Worm (Caenorhabditis elegans) whole organism, L1 larva: ENCODE results near the gene ubc-7.

ENCODE experiments used
- C34B4.2 ChIP-seq: sonication (generic microtip); optimal IDR thresholded peaks from 2 replicates; lab custom pipeline; 2017; ENCODE audit warnings: mild to moderate bottlenecking, missing genetic modification characterization, missing compliant biosample characterization
- F16B12.6 ChIP-seq: fragments of 150-350 bp; optimal IDR thresholded peaks from 2 replicates; lab custom pipeline; 2014; ENCODE audit warnings: missing biosample characterization, missing genetic modification characterization
- Y116A8C.19 ChIP-seq: sonication (generic microtip); optimal IDR thresholded peaks from 2 replicates; lab custom pipeline; 2016; ENCODE audit warnings: missing compliant biosample characterization, missing genetic modification characterization, borderline replicate concordance
- aha-1 ChIP-seq: fragments of 150-350 bp; optimal IDR thresholded peaks from 2 replicates; lab custom pipeline; 2014; ENCODE audit warnings: missing biosample characterization, missing genetic modification characterization
- alr-1 ChIP-seq: fragments of 200-800 bp; sonication (Bioruptor generic); optimal IDR thresholded peaks from 2 replicates; lab custom pipeline; 2018; ENCODE audit warnings: borderline replicate concordance, mild to moderate bottlenecking, missing genetic modification characterization, missing compliant biosample characterization
- ceh-8 ChIP-seq: fragments of 200-800 bp; sonication (Bioruptor generic); optimal IDR thresholded peaks from 2 replicates; lab custom pipeline; 2018; ENCODE audit warnings: mild to moderate bottlenecking, missing genetic modification characterization, moderate library complexity, missing compliant biosample characterization
- ceh-82 ChIP-seq, 3 experiments: fragments of 150-350 bp in 1 of 3; sonication (generic microtip) in 2 of 3; optimal IDR thresholded peaks; 2 replicates each; lab custom pipeline; 2014 to 2017; ENCODE audit warnings: missing biosample characterization in 3 of 3, missing genetic modification characterization in 3 of 3
- ceh-88 ChIP-seq: fragments of 200-800 bp; sonication (Bioruptor generic); IDR thresholded peaks from 2 replicates; pipeline ENCODE4 v1.3.6; 2022; ENCODE audit warnings: missing genetic modification characterization, missing compliant biosample characterization
- ces-1 ChIP-seq: fragments of 150-350 bp; optimal IDR thresholded peaks from 2 replicates; lab custom pipeline; 2014; ENCODE audit warnings: missing biosample characterization, missing genetic modification reagents, missing genetic modification characterization
- dsc-1 ChIP-seq: sonication (generic microtip); optimal IDR thresholded peaks from 2 replicates; lab custom pipeline; 2016; ENCODE audit warnings: mild to moderate bottlenecking, missing genetic modification characterization, missing compliant biosample characterization
- efl-3 ChIP-seq: fragments of 200-800 bp; sonication (Bioruptor generic); optimal IDR thresholded peaks from 2 replicates; lab custom pipeline; 2018; ENCODE audit warnings: mild to moderate bottlenecking, missing genetic modification characterization, missing compliant biosample characterization
- egl-13 ChIP-seq: sonication (generic microtip); optimal IDR thresholded peaks from 2 replicates; lab custom pipeline; 2016; ENCODE audit warnings: missing genotype, missing genetic modification reagents, missing genetic modification characterization, missing compliant biosample characterization
- elt-2 ChIP-seq: sonication (generic microtip); optimal IDR thresholded peaks from 2 replicates; lab custom pipeline; 2016; ENCODE audit warnings: missing genetic modification characterization, mild to moderate bottlenecking, inconsistent platforms, missing compliant biosample characterization, missing genetic modification reagents
- elt-3 ChIP-seq, 6 experiments: fragments of 150-350 bp in 1 of 6; sonication (generic microtip); optimal IDR thresholded peaks; 2 replicates each; lab custom pipeline; 2017 to 2018; ENCODE audit warnings: missing biosample characterization in 6 of 6, missing genetic modification characterization in 6 of 6, inconsistent platforms in 1 of 6
- ets-5 ChIP-seq: fragments of 200-800 bp; sonication (Bioruptor generic); IDR thresholded peaks from 2 replicates; pipeline ENCODE4 v1.3.6; 2022; ENCODE audit warnings: missing genetic modification characterization, missing compliant biosample characterization
- fkh-10 ChIP-seq: sonication (generic microtip); optimal IDR thresholded peaks from 2 replicates; lab custom pipeline; 2017; ENCODE audit warnings: missing biosample characterization, missing genetic modification reagents, missing genetic modification characterization
- fkh-8 ChIP-seq: sonication (generic microtip); optimal IDR thresholded peaks from 2 replicates; lab custom pipeline; 2016; ENCODE audit warnings: mild to moderate bottlenecking, missing genetic modification characterization, missing compliant biosample characterization
- fos-1 ChIP-seq: fragments of 150-350 bp; optimal IDR thresholded peaks from 2 replicates; lab custom pipeline; 2014; ENCODE audit warnings: missing biosample characterization, missing genetic modification characterization
- hlh-17 ChIP-seq: fragments of 200-800 bp; sonication (Bioruptor generic); optimal IDR thresholded peaks from 2 replicates; lab custom pipeline; 2018; ENCODE audit warnings: missing genetic modification characterization, mild to moderate bottlenecking, missing compliant biosample characterization, moderate library complexity, borderline replicate concordance
- hlh-4 ChIP-seq: sonication (generic microtip); optimal IDR thresholded peaks from 2 replicates; lab custom pipeline; 2016; ENCODE audit warnings: mild to moderate bottlenecking, missing genetic modification characterization, missing compliant biosample characterization
- irx-1 ChIP-seq: sonication (generic microtip); optimal IDR thresholded peaks from 2 replicates; lab custom pipeline; 2016; ENCODE audit warnings: missing genetic modification characterization, missing compliant biosample characterization
- jun-1 ChIP-seq: fragments of 150-350 bp; optimal IDR thresholded peaks from 2 replicates; lab custom pipeline; 2014; ENCODE audit warnings: missing biosample characterization, missing genetic modification reagents, missing genetic modification characterization
- lin-14 ChIP-seq: fragments of 200-800 bp; sonication (Bioruptor generic); optimal IDR thresholded peaks from 2 replicates; lab custom pipeline; 2018; ENCODE audit warnings: mild to moderate bottlenecking, missing genetic modification characterization, moderate library complexity, missing compliant biosample characterization
- lin-35 ChIP-seq, 2 experiments: fragments of 150-350 bp; optimal IDR thresholded peaks; 2 replicates each; lab custom pipeline; 2014; ENCODE audit warnings: missing biosample characterization in 2 of 2, missing genetic modification characterization in 2 of 2, missing genetic modification reagents in 2 of 2
- lin-39 ChIP-seq: fragments of 150-350 bp; optimal IDR thresholded peaks from 2 replicates; lab custom pipeline; 2014; ENCODE audit warnings: missing biosample characterization, missing genetic modification reagents, missing genetic modification characterization
- lir-3 ChIP-seq: sonication (generic microtip); optimal IDR thresholded peaks from 2 replicates; lab custom pipeline; 2016; ENCODE audit warnings: mild to moderate bottlenecking, missing genetic modification characterization, moderate library complexity, missing compliant biosample characterization; ENCODE audit not compliant: poor library complexity
- mep-1 ChIP-seq: fragments of 150-350 bp; optimal IDR thresholded peaks from 2 replicates; lab custom pipeline; 2014; ENCODE audit warnings: missing biosample characterization, missing genetic modification characterization
- nhr-11 ChIP-seq: fragments of 150-350 bp; optimal IDR thresholded peaks from 2 replicates; lab custom pipeline; 2014; ENCODE audit warnings: missing biosample characterization, missing genetic modification characterization
- nhr-19 ChIP-seq: fragments of 200-800 bp; sonication (Bioruptor generic); conservative IDR thresholded peaks from 2 replicates; pipeline ENCODE4 v1.3.6; 2022; ENCODE audit warnings: missing genetic modification characterization, missing compliant biosample characterization
- nhr-20 ChIP-seq: sonication (generic microtip); optimal IDR thresholded peaks from 2 replicates; lab custom pipeline; 2016; ENCODE audit warnings: mild to moderate bottlenecking, missing genetic modification characterization, missing compliant biosample characterization
- nhr-237 ChIP-seq: fragments of 150-350 bp; optimal IDR thresholded peaks from 2 replicates; lab custom pipeline; 2014; ENCODE audit warnings: missing biosample characterization, missing genetic modification characterization
- nhr-47 ChIP-seq: sonication (generic microtip); optimal IDR thresholded peaks from 2 replicates; lab custom pipeline; 2016; ENCODE audit warnings: mild to moderate bottlenecking, missing genetic modification characterization, moderate library complexity, missing compliant biosample characterization
- nhr-71 ChIP-seq: sonication (generic microtip); optimal IDR thresholded peaks from 2 replicates; lab custom pipeline; 2016; ENCODE audit warnings: mild to moderate bottlenecking, missing genetic modification characterization, moderate library complexity, missing compliant biosample characterization
- nhr-76 ChIP-seq: sonication (generic microtip); optimal IDR thresholded peaks from 2 replicates; lab custom pipeline; 2017; ENCODE audit warnings: missing biosample characterization, missing genetic modification characterization
- nhr-85 ChIP-seq: sonication (generic microtip); peaks from one replicate; lab custom pipeline; 2016; ENCODE audit warnings: missing genetic modification characterization, inconsistent platforms, missing compliant biosample characterization
- pax-3 ChIP-seq: fragments of 200-800 bp; sonication (Bioruptor generic); optimal IDR thresholded peaks from 2 replicates; lab custom pipeline; 2018; ENCODE audit warnings: mild to moderate bottlenecking, missing genetic modification characterization, moderate library complexity, missing compliant biosample characterization
- rnt-1 ChIP-seq: sonication (generic microtip); optimal IDR thresholded peaks from 2 replicates; lab custom pipeline; 2016; ENCODE audit warnings: mild to moderate bottlenecking, missing genetic modification characterization, moderate library complexity, missing compliant biosample characterization
- tlp-1 ChIP-seq: fragments of 150-350 bp; optimal IDR thresholded peaks from 2 replicates; lab custom pipeline; 2014; ENCODE audit warnings: missing biosample characterization, missing genetic modification characterization
- unc-30 ChIP-seq: sonication (generic microtip); optimal IDR thresholded peaks from 2 replicates; lab custom pipeline; 2017; ENCODE audit warnings: missing biosample characterization, missing genetic modification characterization
- unc-98 ChIP-seq: fragments of 200-800 bp; sonication (Bioruptor generic); IDR thresholded peaks from 2 replicates; pipeline ENCODE4 v1.3.6; 2022; ENCODE audit warnings: missing genetic modification characterization, missing compliant biosample characterization
- zip-4 ChIP-seq: fragments of 200-800 bp; sonication (Bioruptor generic); optimal IDR thresholded peaks from 2 replicates; lab custom pipeline; 2018; ENCODE audit warnings: mild to moderate bottlenecking, missing genetic modification characterization, moderate library complexity, missing compliant biosample characterization
- ztf-11 ChIP-seq, 2 experiments: sonication (generic microtip); optimal IDR thresholded peaks; 2 replicates each; lab custom pipeline; 2016 to 2017; ENCODE audit warnings: missing genetic modification characterization in 2 of 2, missing biosample characterization in 1 of 2, missing compliant biosample characterization in 1 of 2

The ubc-7 gene

ce11 chrIII:9665490-9666179, 34.7 kb upstream of the ubc-7 start (continued):
- TF ChIP-seq nhr-237 (tag; lab: Kevin White, UChicago) (no peak), aha-1 (tag; lab: Kevin White, UChicago) (no peak), hlh-4 (tag; lab: Kevin White, UChicago) (no peak), ztf-11 (tag; optimal IDR thresholded peaks at IDR 0.05; lab: Kevin White, UChicago) (no peak), lir-3 (no peak), efl-3 (GFP tag; lab: Kevin White, UChicago) (no peak), ceh-88 (no peak), alr-1 (tag; lab: Kevin White, UChicago) (no peak), pax-3 (no peak), ces-1 (no peak), nhr-71 (tag; lab: Kevin White, UChicago) (peak; percentile 69), C34B4.2 (no peak), mep-1 (tag; lab: Kevin White, UChicago) (peak; percentile 57), fos-1 (peak; percentile 42)
- TF ChIP-seq, all 84 proteins: peak for 28

ce11 chrIII:9664484-9665221, 33.7 kb upstream of the ubc-7 start:
- TF ChIP-seq ces-1, result peak; percentile 20
- TF ChIP-seq ceh-82 (tag; optimal IDR thresholded peaks at IDR 0.05; lab: Kevin White, UChicago), result peak in 1 of 3 experiments; percentile 15
- TF ChIP-seq fkh-10, result peak; percentile 93
- TF ChIP-seq nhr-47, result no peak
- TF ChIP-seq hlh-17 (GFP tag; lab: Kevin White, UChicago), result no peak
- peak; percentile 68 for TF ChIP-seq nhr-71 (tag; lab: Kevin White, UChicago)
- TF ChIP-seq nhr-20, result peak; percentile 49
- no peak for TF ChIP-seq unc-30 (tag; lab: Kevin White, UChicago)
- TF ChIP-seq dsc-1, result peak; percentile 56
- peak; percentile 48; the same call in 1 of the 2 replicates for TF ChIP-seq nhr-19 (GFP tag; lab: Robert Waterston, UW)
- TF ChIP-seq lin-14 (GFP tag; lab: Kevin White, UChicago), result peak; percentile 86
- TF ChIP-seq zip-4 (GFP tag; lab: Kevin White, UChicago), result no peak
- TF ChIP-seq elt-3 (tag; optimal IDR thresholded peaks at IDR 0.05; lab: Kevin White, UChicago), result peak in 1 of 6 experiments; percentile 10
- TF ChIP-seq rnt-1, result peak; percentile 42

DNA sequence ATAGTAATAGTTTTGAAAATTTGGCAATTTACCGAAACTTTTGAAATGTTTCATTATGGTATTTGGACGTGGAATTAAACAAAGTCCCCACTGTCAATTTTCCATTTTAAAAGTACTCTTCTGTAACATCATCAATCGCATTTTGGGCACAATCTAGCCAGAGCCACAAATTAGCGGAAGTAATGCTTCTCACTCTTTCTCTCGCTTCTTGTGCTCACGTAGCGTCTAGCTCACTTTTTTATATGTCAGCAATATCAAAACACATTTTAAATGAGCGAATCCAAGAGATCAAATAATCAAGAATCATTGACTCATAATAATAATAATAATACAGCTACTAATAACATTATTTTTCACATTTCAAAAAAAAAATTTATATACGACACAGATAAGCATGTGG, 33.0 kb upstream of the ubc-7 start:
- TF ChIP-seq fos-1, result no peak
- no peak for TF ChIP-seq aha-1 (tag; lab: Kevin White, UChicago)
- TF ChIP-seq elt-2 (tag; lab: Kevin White, UChicago), result no peak
- no peak for TF ChIP-seq ets-5 (GFP tag; lab: Robert Waterston, UW)
- TF ChIP-seq nhr-85, result no peak
- no peak for TF ChIP-seq nhr-11 (tag; lab: Kevin White, UChicago)
- TF ChIP-seq fkh-8 (tag; lab: Kevin White, UChicago), result peak; percentile 72
- TF ChIP-seq F16B12.6, result no peak
- no peak for TF ChIP-seq Y116A8C.19
- TF ChIP-seq unc-98 (GFP tag; lab: Robert Waterston, UW), result no peak
- TF ChIP-seq egl-13, result peak; percentile 15
- TF ChIP-seq irx-1 (tag; lab: Kevin White, UChicago), result no peak
- no peak for TF ChIP-seq lin-39 (tag; lab: Kevin White, UChicago)
- no peak for TF ChIP-seq unc-30 (tag; lab: Kevin White, UChicago)
- TF ChIP-seq lin-35 (GFP tag; optimal IDR thresholded peaks at IDR 0.05; lab: Kevin White, UChicago), result no peak
- TF ChIP-seq tlp-1, result no peak
- peak; percentile 12 for TF ChIP-seq ceh-8
- TF ChIP-seq nhr-71 (tag; lab: Kevin White, UChicago), result peak; percentile 51
- no peak for TF ChIP-seq nhr-76
- peak; percentile 6 for TF ChIP-seq jun-1
- peak; percentile 4 for TF ChIP-seq lin-14 (GFP tag; lab: Kevin White, UChicago)
